Fruit fly (Drosophila melanogaster) whole organism, prepupa: ENCODE measurements around the gene CG14963.

ENCODE experiments used
- Blimp-1 ChIP-seq: fragments of 200-800 bp; sonication (Bioruptor generic); optimal IDR thresholded peaks from 3 replicates; lab custom pipeline; 2017; ENCODE audit warnings: missing biosample characterization, missing genetic modification characterization, mild to moderate bottlenecking, moderate library complexity, missing genetic modification reagents
- CG10631 ChIP-seq: fragments of 200-800 bp; sonication (Bioruptor generic); optimal IDR thresholded peaks from 2 replicates; lab custom pipeline; 2016; ENCODE audit warnings: missing biosample characterization, missing genetic modification characterization
- CG10669 ChIP-seq: fragments of 200-800 bp; sonication (Bioruptor generic); optimal IDR thresholded peaks from 3 replicates; lab custom pipeline; 2018; ENCODE audit warnings: missing biosample characterization, mild to moderate bottlenecking, missing genetic modification characterization, moderate library complexity
- CG11294 ChIP-seq: fragments of 200-800 bp; sonication (Bioruptor generic); IDR thresholded peaks from 2 replicates; pipeline ENCODE4 v1.3.6; 2022; ENCODE audit warnings: missing biosample characterization, missing genetic modification characterization
- CG11762 ChIP-seq: fragments of 200-800 bp; sonication (Bioruptor generic); optimal IDR thresholded peaks from 3 replicates; lab custom pipeline; 2016; ENCODE audit warnings: missing biosample characterization, missing genetic modification characterization; ENCODE audit not compliant: insufficient read depth
- CG15336 ChIP-seq: fragments of 200-800 bp; sonication (Bioruptor generic); IDR thresholded peaks from 2 replicates; pipeline ENCODE4 v1.3.6; 2022; ENCODE audit warnings: missing biosample characterization, missing genetic modification characterization
- CG1621 ChIP-seq: fragments of 200-800 bp; sonication (Bioruptor generic); optimal IDR thresholded peaks from 3 replicates; lab custom pipeline; 2018; ENCODE audit warnings: missing biosample characterization, mild to moderate bottlenecking, missing genetic modification characterization
- CG32006 ChIP-seq: fragments of 200-800 bp; sonication (Bioruptor generic); optimal IDR thresholded peaks from 3 replicates; lab custom pipeline; 2017; ENCODE audit warnings: missing biosample characterization, mild to moderate bottlenecking, missing genetic modification characterization
- CG34406 ChIP-seq: fragments of 200-800 bp; sonication (Bioruptor generic); optimal IDR thresholded peaks from 3 replicates; lab custom pipeline; 2016; ENCODE audit warnings: missing biosample characterization, missing genetic modification characterization
- CG3919 ChIP-seq: fragments of 200-800 bp; sonication (Bioruptor generic); optimal IDR thresholded peaks from 3 replicates; lab custom pipeline; 2016; ENCODE audit warnings: missing biosample characterization, missing genetic modification characterization
- CG4318 ChIP-seq: fragments of 200-800 bp; sonication (Bioruptor generic); optimal IDR thresholded peaks from 3 replicates; lab custom pipeline; 2017; ENCODE audit warnings: missing biosample characterization, mild to moderate bottlenecking, missing genetic modification characterization
- CG6163 ChIP-seq: fragments of 200-800 bp; sonication (Bioruptor generic); IDR thresholded peaks from 3 replicates; pipeline ENCODE4 v1.3.6; 2022; ENCODE audit warnings: missing biosample characterization, missing genetic modification characterization
- CG6276 ChIP-seq: fragments of 200-800 bp; sonication (Bioruptor generic); optimal IDR thresholded peaks from 2 replicates; lab custom pipeline; 2017; ENCODE audit warnings: missing biosample characterization, mild to moderate bottlenecking, missing genetic modification characterization
- CG6792 ChIP-seq: fragments of 200-800 bp; sonication (Bioruptor generic); optimal IDR thresholded peaks from 3 replicates; lab custom pipeline; 2016; ENCODE audit warnings: missing biosample characterization, missing genetic modification characterization
- CG7368 ChIP-seq: fragments of 200-800 bp; sonication (Bioruptor generic); optimal IDR thresholded peaks from 3 replicates; lab custom pipeline; 2016; ENCODE audit warnings: missing biosample characterization, missing genetic modification characterization
- CG8119 ChIP-seq: fragments of 200-800 bp; sonication (Bioruptor generic); IDR thresholded peaks from 3 replicates; pipeline ENCODE4 v1.3.6; 2022; ENCODE audit warnings: missing biosample characterization, missing genetic modification characterization
- CG8319 ChIP-seq: fragments of 200-800 bp; sonication (Bioruptor generic); optimal IDR thresholded peaks from 3 replicates; lab custom pipeline; 2016; ENCODE audit warnings: missing biosample characterization, missing genetic modification characterization
- CG8632 ChIP-seq: fragments of 200-800 bp; sonication (Bioruptor generic); optimal IDR thresholded peaks from 3 replicates; lab custom pipeline; 2016; ENCODE audit warnings: missing biosample characterization, missing genetic modification characterization
- CG9139 ChIP-seq: fragments of 200-800 bp; sonication (Bioruptor generic); optimal IDR thresholded peaks from 3 replicates; lab custom pipeline; 2017; ENCODE audit warnings: missing biosample characterization, mild to moderate bottlenecking, missing genetic modification characterization
- Eip75B ChIP-seq: fragments of 200-800 bp; sonication (Bioruptor generic); optimal IDR thresholded peaks from 3 replicates; lab custom pipeline; 2016; ENCODE audit warnings: missing biosample characterization, missing genetic modification characterization
- Eip78C ChIP-seq: fragments of 200-800 bp; sonication (Bioruptor generic); peaks from one replicate; lab custom pipeline; 2016; ENCODE audit warnings: missing biosample characterization, missing genetic modification characterization
- Eip93F ChIP-seq: fragments of 200-800 bp; sonication (Bioruptor generic); optimal IDR thresholded peaks from 2 replicates; lab custom pipeline; 2016; ENCODE audit warnings: missing biosample characterization, mild to moderate bottlenecking, missing genetic modification characterization
- Ets21C ChIP-seq: fragments of 200-800 bp; sonication (Bioruptor generic); optimal IDR thresholded peaks from 3 replicates; lab custom pipeline; 2016; ENCODE audit warnings: missing biosample characterization, missing genetic modification characterization
- Ets96B ChIP-seq: fragments of 200-800 bp; optimal IDR thresholded peaks from 2 replicates; lab custom pipeline; 2019; ENCODE audit warnings: missing biosample characterization, mild to moderate bottlenecking, missing genetic modification characterization, moderate library complexity
- Gug ChIP-seq: fragments of 200-800 bp; sonication (Bioruptor generic); IDR thresholded peaks from 2 replicates; pipeline ENCODE4 v1.3.6; 2022; ENCODE audit warnings: missing biosample characterization, missing genetic modification characterization
- Hr4 ChIP-seq: fragments of 200-800 bp; sonication (Bioruptor generic); optimal IDR thresholded peaks from 3 replicates; lab custom pipeline; 2016; ENCODE audit warnings: missing biosample characterization, missing genetic modification characterization
- Lpt ChIP-seq: fragments of 200-800 bp; sonication (Bioruptor generic); optimal IDR thresholded peaks from 3 replicates; lab custom pipeline; 2016; ENCODE audit warnings: missing biosample characterization, missing genetic modification characterization
- Met ChIP-seq: fragments of 200-800 bp; sonication (Bioruptor generic); optimal IDR thresholded peaks from 3 replicates; lab custom pipeline; 2016; ENCODE audit warnings: missing biosample characterization, missing genetic modification characterization
- Sox102F ChIP-seq: fragments of 200-800 bp; sonication (Bioruptor generic); optimal IDR thresholded peaks from 2 replicates; lab custom pipeline; 2016; ENCODE audit warnings: missing biosample characterization, mild to moderate bottlenecking, missing genetic modification characterization
- Sox14 ChIP-seq: fragments of 200-800 bp; sonication (Bioruptor generic); optimal IDR thresholded peaks from 3 replicates; lab custom pipeline; 2016; ENCODE audit warnings: missing biosample characterization, missing genetic modification characterization
- achi ChIP-seq: fragments of 200-800 bp; sonication (Bioruptor generic); optimal IDR thresholded peaks from 3 replicates; lab custom pipeline; 2016; ENCODE audit warnings: missing biosample characterization, missing genetic modification characterization
- cyc ChIP-seq: fragments of 200-800 bp; sonication (Bioruptor generic); optimal IDR thresholded peaks from 3 replicates; lab custom pipeline; 2016; ENCODE audit warnings: missing biosample characterization, missing genetic modification characterization
- dac ChIP-seq: fragments of 200-800 bp; sonication (Bioruptor generic); optimal IDR thresholded peaks from 2 replicates; lab custom pipeline; 2017; ENCODE audit warnings: missing biosample characterization, mild to moderate bottlenecking, missing genetic modification characterization
- dsx ChIP-seq: fragments of 200-800 bp; optimal IDR thresholded peaks from 3 replicates; lab custom pipeline; 2019; ENCODE audit warnings: missing biosample characterization, mild to moderate bottlenecking, missing genetic modification characterization, moderate library complexity; ENCODE audit not compliant: poor library complexity, severe bottlenecking
- eg ChIP-seq: fragments of 200-800 bp; sonication (Bioruptor generic); IDR thresholded peaks from 3 replicates; pipeline ENCODE4 v1.3.6; 2022; ENCODE audit warnings: missing biosample characterization, missing genetic modification characterization
- esn ChIP-seq: fragments of 200-800 bp; sonication (Bioruptor generic); optimal IDR thresholded peaks from 2 replicates; lab custom pipeline; 2016; ENCODE audit warnings: missing biosample characterization, mild to moderate bottlenecking, missing genetic modification characterization, moderate library complexity
- fd59A ChIP-seq: fragments of 200-800 bp; sonication (Bioruptor generic); optimal IDR thresholded peaks from 2 replicates; lab custom pipeline; 2017; ENCODE audit warnings: missing biosample characterization, mild to moderate bottlenecking, missing genetic modification characterization, missing genetic modification reagents
- fd85E ChIP-seq: fragments of 200-800 bp; sonication (Bioruptor generic); optimal IDR thresholded peaks from 3 replicates; lab custom pipeline; 2016; ENCODE audit warnings: missing biosample characterization, missing genetic modification characterization
- fkh ChIP-seq: fragments of 200-800 bp; sonication (Bioruptor generic); optimal IDR thresholded peaks from 3 replicates; lab custom pipeline; 2017; ENCODE audit warnings: missing biosample characterization, mild to moderate bottlenecking, missing genetic modification characterization, moderate library complexity
- lz ChIP-seq: fragments of 200-800 bp; sonication (Bioruptor generic); optimal IDR thresholded peaks from 3 replicates; lab custom pipeline; 2016; ENCODE audit warnings: missing biosample characterization, missing genetic modification characterization
- spab ChIP-seq: fragments of 200-800 bp; sonication (Bioruptor generic); optimal IDR thresholded peaks from 2 replicates; lab custom pipeline; 2017; ENCODE audit warnings: missing biosample characterization, mild to moderate bottlenecking, missing genetic modification characterization, missing genetic modification reagents
- svp ChIP-seq: fragments of 200-800 bp; sonication (Bioruptor generic); peaks from one replicate; lab custom pipeline; 2016; ENCODE audit warnings: missing biosample characterization, missing genetic modification characterization
- vri ChIP-seq: fragments of 200-800 bp; sonication (Bioruptor generic); optimal IDR thresholded peaks from 3 replicates; lab custom pipeline; 2016; ENCODE audit warnings: missing biosample characterization, mild to moderate bottlenecking, missing genetic modification characterization

Gene CG14963

DNA sequence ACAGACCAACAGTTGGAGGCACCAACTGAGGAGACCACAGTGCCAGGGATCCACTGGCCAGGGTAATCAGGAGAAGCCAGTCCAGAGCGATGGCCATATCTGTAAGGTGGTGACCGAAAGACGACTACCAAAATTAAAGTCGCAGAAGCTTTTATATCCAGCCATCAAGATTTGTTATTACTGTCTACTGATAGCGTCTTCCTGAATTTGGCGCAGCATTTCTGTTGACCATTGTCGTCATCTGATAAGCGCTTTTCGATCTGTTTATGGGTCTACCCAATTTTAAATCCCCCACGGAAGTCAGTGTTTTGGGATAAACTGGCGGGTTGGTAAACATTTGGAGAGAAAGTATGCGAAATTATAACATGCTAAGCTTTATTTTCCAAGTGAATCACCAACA lies at the start of gene CG14963:
CG14963 (minus strand) TSS at position 101 of the 400 bp plus-strand sequence.
- no peak for TF ChIP-seq dac (GFP tag; lab: Kevin White, UChicago)
- TF ChIP-seq Eip78C (GFP tag; lab: Kevin White, UChicago): no peak
- TF ChIP-seq svp: no peak
- TF ChIP-seq Gug (GFP tag; lab: Robert Waterston, UW): no peak
- TF ChIP-seq CG11762 (GFP tag; lab: Kevin White, UChicago): no peak
- TF ChIP-seq vri: no peak

DNA sequence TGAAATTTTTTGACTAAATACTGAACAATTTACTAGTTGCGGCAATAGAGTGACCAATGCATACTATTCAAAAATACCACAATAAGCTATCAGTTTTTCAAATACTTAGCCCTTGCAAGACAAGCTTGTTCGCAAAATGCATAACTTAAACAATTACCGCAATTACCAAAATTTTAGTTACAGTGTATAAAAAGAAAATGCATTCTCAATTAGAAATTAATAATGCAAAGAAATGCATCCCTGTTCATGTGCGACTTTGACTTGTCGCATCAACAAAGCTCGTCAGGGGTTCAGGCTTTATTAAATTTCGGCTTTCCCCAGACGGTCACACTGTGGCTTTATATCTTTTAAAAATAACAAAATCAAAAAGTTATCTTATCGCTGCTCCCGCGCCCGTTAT lies 46.5 kb upstream of the CG14963 start, which contains the start of the genes hob and nSMase:
hob (minus strand) TSS at position 62 of the 400 bp plus-strand sequence.
nSMase (plus strand) TSS at position 298 of the 400 bp plus-strand sequence.
- peak; percentile 80 for TF ChIP-seq svp
- TF ChIP-seq fd85E (GFP tag; lab: Kevin White, UChicago): no peak
- TF ChIP-seq Gug (GFP tag; lab: Robert Waterston, UW): no peak
- no peak for TF ChIP-seq CG8319
- TF ChIP-seq CG6276: no peak
- TF ChIP-seq, all 60 proteins: peak for 1

DNA sequence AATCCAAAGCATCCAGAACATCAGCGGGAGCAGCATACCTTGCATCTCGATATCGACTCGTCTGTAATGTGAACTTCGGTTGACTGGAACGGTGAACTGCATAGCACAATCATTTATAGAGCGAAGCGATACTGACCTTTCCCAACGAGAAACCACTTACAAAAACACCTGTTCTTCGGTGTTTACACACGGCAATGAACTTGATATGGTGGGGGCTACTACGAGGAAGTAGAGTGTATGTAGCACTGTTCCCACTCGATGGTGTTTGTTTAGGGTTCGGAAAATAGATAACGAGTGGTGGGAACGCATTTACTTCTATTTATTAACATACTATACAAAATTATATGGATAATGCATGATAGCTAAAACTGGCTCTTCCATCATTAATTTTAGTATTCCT lies 36.5 kb upstream of the CG14963 start, which contains the start of the genes CG32269 and CG32270:
CG32269 (minus strand) TSS at position 91 of the 400 bp plus-strand sequence.
CG32270 (minus strand) TSS at position 91 of the 400 bp plus-strand sequence.
- TF ChIP-seq lz (GFP tag; lab: Kevin White, UChicago) (no peak), CG3919 (no peak), CG1621 (tag; lab: Kevin White, UChicago) (no peak), Hr4 (GFP tag; lab: Kevin White, UChicago) (no peak), CG4318 (no peak), CG32006 (GFP tag; lab: Kevin White, UChicago) (no peak), Blimp-1 (GFP tag; lab: Kevin White, UChicago) (no peak), vri (no peak), achi (GFP tag; lab: Kevin White, UChicago) (no peak), CG10631 (GFP tag; lab: Kevin White, UChicago) (no peak), Sox14 (GFP tag; lab: Kevin White, UChicago) (no peak), cyc (no peak), CG6163 (GFP tag; lab: Robert Waterston, UW) (no peak), CG34406 (GFP tag; lab: Kevin White, UChicago) (no peak), Sox102F (GFP tag; lab: Kevin White, UChicago) (no peak), CG9139 (GFP tag; lab: Kevin White, UChicago) (no peak), Ets21C (GFP tag; lab: Kevin White, UChicago) (no peak)

DNA sequence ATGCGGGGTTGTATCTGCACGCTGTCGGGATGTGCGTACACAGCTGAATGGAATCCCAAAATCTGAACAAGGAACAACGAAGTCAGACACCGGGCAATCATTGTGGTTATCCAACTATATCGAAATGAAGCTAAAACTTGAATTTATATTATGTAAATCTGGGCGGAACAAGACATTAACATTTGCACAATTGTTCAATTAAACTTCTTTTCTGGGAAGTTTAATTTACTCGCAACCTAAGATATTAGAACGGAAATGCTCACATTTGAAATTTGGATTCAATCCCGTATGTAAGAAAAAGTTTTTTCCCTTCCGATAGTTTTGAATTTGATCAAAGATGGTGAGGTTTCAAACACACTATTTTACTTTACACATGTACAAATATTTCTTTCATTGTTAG lies 33.9 kb upstream of the CG14963 start, which contains the start of gene CG33160:
CG33160 (minus strand) TSS at position 101 of the 400 bp plus-strand sequence.
- TF ChIP-seq Sox102F (GFP tag; lab: Kevin White, UChicago): no peak
- TF ChIP-seq esn (GFP tag; lab: Kevin White, UChicago): no peak
- no peak for TF ChIP-seq achi (GFP tag; lab: Kevin White, UChicago)
- no peak for TF ChIP-seq CG32006 (GFP tag; lab: Kevin White, UChicago)
- no peak for TF ChIP-seq Gug (GFP tag; lab: Robert Waterston, UW)
- no peak for TF ChIP-seq CG6163 (GFP tag; lab: Robert Waterston, UW)
- TF ChIP-seq CG11762 (GFP tag; lab: Kevin White, UChicago): no peak
- no peak for TF ChIP-seq dsx (GFP tag; lab: Kevin White, UChicago)
- no peak for TF ChIP-seq Lpt
- TF ChIP-seq dac (GFP tag; lab: Kevin White, UChicago): no peak
- no peak for TF ChIP-seq CG7368
- TF ChIP-seq svp: no peak
- no peak for TF ChIP-seq spab (GFP tag; lab: Kevin White, UChicago)
- no peak for TF ChIP-seq CG10631 (GFP tag; lab: Kevin White, UChicago)
- TF ChIP-seq Ets96B: no peak
- TF ChIP-seq Blimp-1 (GFP tag; lab: Kevin White, UChicago): no peak
- TF ChIP-seq fd85E (GFP tag; lab: Kevin White, UChicago): no peak

DNA sequence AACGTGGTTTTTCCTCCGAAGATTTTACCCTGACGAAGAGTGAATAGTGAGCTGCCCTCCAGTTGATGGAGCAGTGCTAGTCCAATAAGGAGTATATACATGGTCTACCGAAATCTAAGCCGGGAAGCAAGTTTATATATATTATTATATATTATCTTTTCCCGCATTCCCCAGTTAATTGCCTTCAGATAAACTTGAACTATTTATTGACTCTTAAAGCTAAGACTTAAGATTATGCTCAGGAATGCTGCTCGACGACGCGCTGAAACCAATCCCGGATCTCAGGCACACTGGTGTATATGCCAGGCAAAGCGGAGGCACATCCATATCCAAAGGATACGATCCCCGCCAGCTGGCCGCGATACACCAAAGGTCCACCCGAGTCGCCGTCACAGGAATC lies 33.0 kb upstream of the CG14963 start, which contains the start of gene CG32277:
CG32277 (minus strand) TSS at position 101 of the 400 bp plus-strand sequence.
- TF ChIP-seq Met (GFP tag; lab: Kevin White, UChicago) (no peak), CG11294 (GFP tag; lab: Robert Waterston, UW) (no peak), CG6792 (GFP tag; lab: Kevin White, UChicago) (no peak), Sox14 (GFP tag; lab: Kevin White, UChicago) (no peak), CG8119 (GFP tag; lab: Robert Waterston, UW) (no peak), CG10631 (GFP tag; lab: Kevin White, UChicago) (no peak), fd59A (GFP tag; lab: Kevin White, UChicago) (no peak), CG8632 (GFP tag; lab: Kevin White, UChicago) (no peak), Eip93F (GFP tag; lab: Kevin White, UChicago) (no peak), fd85E (GFP tag; lab: Kevin White, UChicago) (no peak), cyc (no peak), CG10669 (GFP tag; lab: Kevin White, UChicago) (no peak), Ets21C (GFP tag; lab: Kevin White, UChicago) (no peak), Eip75B (GFP tag; lab: Kevin White, UChicago) (no peak), CG15336 (GFP tag; lab: Robert Waterston, UW) (no peak), eg (GFP tag; lab: Robert Waterston, UW) (no peak), fkh (GFP tag; lab: Kevin White, UChicago) (no peak)
